Fruit fly (Drosophila melanogaster): ENCODE data around the gene SA2.
"Not testable (repeated sequence)": the region's sequence is repeated elsewhere in the genome, so short reads cannot be mapped to it uniquely, and the experiment has no call there.

- not testable (repeated sequence) for TF ChIP-seq Myc, insv (optimal IDR thresholded peaks at IDR 0.05)
Observed at dm6 chr3L:1398286-1398685, 39.4 kb downstream of the SA2 start, which contains the start of gene CG32320.
